Fruit fly (Drosophila melanogaster) whole organism, embryonic: ENCODE data around the gene CG3040.

Experiments
- Atf3 ChIP-seq: fragments of 200-800 bp; sonication (Bioruptor generic); optimal IDR thresholded peaks from 3 replicates; lab custom pipeline; 2016; ENCODE audit warnings: missing biosample characterization, missing genetic modification characterization
- BEAF-32 ChIP-seq: fragments of 200-800 bp; sonication (Bioruptor generic); optimal IDR thresholded peaks from 3 replicates; lab custom pipeline; 2017; ENCODE audit warnings: missing biosample characterization, missing genetic modification characterization, mild to moderate bottlenecking, moderate library complexity, missing genetic modification reagents
- Bgb ChIP-seq: fragments of 200-800 bp; sonication (Bioruptor generic); IDR thresholded peaks from 2 replicates; pipeline ENCODE4 v1.3.6; 2022; ENCODE audit warnings: missing biosample characterization, missing genetic modification characterization; ENCODE audit not compliant: partially characterized antibody
- CG10209 ChIP-seq: fragments of 200-800 bp; sonication (Bioruptor generic); optimal IDR thresholded peaks from 3 replicates; lab custom pipeline; 2017; ENCODE audit warnings: missing biosample characterization, mild to moderate bottlenecking, missing genetic modification characterization, missing genetic modification reagents
- CG11456 ChIP-seq: fragments of 200-800 bp; sonication (Bioruptor generic); IDR thresholded peaks from 3 replicates; pipeline ENCODE4 v1.3.6; 2022; ENCODE audit warnings: missing biosample characterization, missing genetic modification characterization
- CG12942 ChIP-seq: fragments of 200-800 bp; sonication (Bioruptor generic); optimal IDR thresholded peaks from 3 replicates; lab custom pipeline; 2016; ENCODE audit warnings: missing biosample characterization, missing genetic modification characterization
- CG14050 ChIP-seq: fragments of 200-800 bp; sonication (Bioruptor generic); IDR thresholded peaks from 3 replicates; pipeline ENCODE4 v1.3.6; 2022; ENCODE audit warnings: missing biosample characterization, missing genetic modification characterization
- CG14710 ChIP-seq: fragments of 200-800 bp; sonication (Bioruptor generic); optimal IDR thresholded peaks from 3 replicates; lab custom pipeline; 2019; ENCODE audit warnings: missing biosample characterization, mild to moderate bottlenecking, missing genetic modification characterization, moderate library complexity
- CG16863 ChIP-seq: fragments of 200-800 bp; sonication (Bioruptor generic); optimal IDR thresholded peaks from 3 replicates; lab custom pipeline; 2016; ENCODE audit warnings: missing biosample characterization, missing genetic modification characterization
- CG17568 ChIP-seq: fragments of 200-800 bp; sonication (Bioruptor generic); optimal IDR thresholded peaks from 2 replicates; lab custom pipeline; 2018; ENCODE audit warnings: missing biosample characterization, mild to moderate bottlenecking, missing genetic modification characterization, moderate library complexity
- CG2120 ChIP-seq: fragments of 200-800 bp; sonication (Bioruptor generic); optimal IDR thresholded peaks from 3 replicates; lab custom pipeline; 2016; ENCODE audit warnings: missing biosample characterization, missing genetic modification characterization
- CG2129 ChIP-seq: fragments of 200-800 bp; sonication (Bioruptor generic); IDR thresholded peaks from 2 replicates; pipeline ENCODE4 v1.3.6; 2022; ENCODE audit warnings: missing biosample characterization, missing genetic modification characterization; ENCODE audit not compliant: partially characterized antibody
- CG2889 ChIP-seq: fragments of 200-800 bp; sonication (Bioruptor generic); IDR thresholded peaks from 3 replicates; pipeline ENCODE4 v1.3.6; 2022; ENCODE audit warnings: missing biosample characterization, missing genetic modification characterization
- CG3065 ChIP-seq: fragments of 200-800 bp; sonication (Bioruptor generic); optimal IDR thresholded peaks from 2 replicates; lab custom pipeline; 2016; ENCODE audit warnings: missing biosample characterization, missing genetic modification characterization
- CG31365 ChIP-seq: fragments of 200-800 bp; sonication (Bioruptor generic); optimal IDR thresholded peaks from 2 replicates; lab custom pipeline; 2018; ENCODE audit warnings: missing biosample characterization, mild to moderate bottlenecking, missing genetic modification characterization
- CG42726 ChIP-seq: fragments of 200-800 bp; sonication (Bioruptor generic); IDR thresholded peaks from 2 replicates; pipeline ENCODE4 v1.3.6; 2022; ENCODE audit warnings: missing biosample characterization, missing genetic modification characterization; ENCODE audit not compliant: partially characterized antibody
- CG4854 ChIP-seq: fragments of 200-800 bp; sonication (Bioruptor generic); optimal IDR thresholded peaks from 2 replicates; lab custom pipeline; 2016; ENCODE audit warnings: missing biosample characterization, missing genetic modification characterization, inconsistent platforms
- CG6254 ChIP-seq: fragments of 200-800 bp; sonication (Bioruptor generic); optimal IDR thresholded peaks from 3 replicates; lab custom pipeline; 2017; ENCODE audit warnings: mild to moderate bottlenecking, missing biosample characterization, missing genetic modification reagents, missing genetic modification characterization
- CG6765 ChIP-seq: fragments of 200-800 bp; sonication (Bioruptor generic); optimal IDR thresholded peaks from 3 replicates; lab custom pipeline; 2017; ENCODE audit warnings: missing biosample characterization, mild to moderate bottlenecking, missing genetic modification characterization
- CG6791 ChIP-seq: fragments of 200-800 bp; sonication (Bioruptor generic); IDR thresholded peaks from 3 replicates; pipeline ENCODE4 v1.3.6; 2022; ENCODE audit warnings: missing biosample characterization, missing genetic modification characterization; ENCODE audit not compliant: partially characterized antibody
- CG8089 ChIP-seq: fragments of 200-800 bp; sonication (Bioruptor generic); optimal IDR thresholded peaks from 3 replicates; lab custom pipeline; 2016; ENCODE audit warnings: missing biosample characterization, missing genetic modification characterization
- Camta ChIP-seq: fragments of 200-800 bp; sonication (Bioruptor generic); optimal IDR thresholded peaks from 2 replicates; lab custom pipeline; 2016; ENCODE audit warnings: missing biosample characterization, missing genetic modification characterization
- CoRest ChIP-seq: fragments of 200-800 bp; sonication (Bioruptor generic); optimal IDR thresholded peaks from 3 replicates; lab custom pipeline; 2018; ENCODE audit warnings: missing biosample characterization, mild to moderate bottlenecking, missing genetic modification characterization, moderate library complexity
- Dbx ChIP-seq: fragments of 200-800 bp; sonication (Bioruptor generic); IDR thresholded peaks from 3 replicates; pipeline ENCODE4 v1.3.6; 2022; ENCODE audit warnings: missing biosample characterization, missing genetic modification characterization
- Drgx ChIP-seq: fragments of 200-800 bp; sonication (Bioruptor generic); IDR thresholded peaks from 2 replicates; pipeline ENCODE4 v1.3.6; 2022; ENCODE audit warnings: missing biosample characterization, missing genetic modification characterization
- E2f1 ChIP-seq: fragments of 200-800 bp; sonication (Bioruptor generic); IDR thresholded peaks from 2 replicates; pipeline ENCODE4 v1.3.6; 2022; ENCODE audit warnings: missing biosample characterization, missing genetic modification characterization
- Hr39 ChIP-seq: fragments of >200 bp; optimal IDR thresholded peaks from 2 replicates; lab custom pipeline; 2017
- Jarid2 ChIP-seq: fragments of 200-800 bp; sonication (Bioruptor generic); optimal IDR thresholded peaks from 3 replicates; lab custom pipeline; 2017; ENCODE audit warnings: mild to moderate bottlenecking, missing biosample characterization, missing genetic modification reagents, missing genetic modification characterization
- Lpt ChIP-seq: fragments of >200 bp; optimal IDR thresholded peaks from 2 replicates; lab custom pipeline; 2018; ENCODE audit warnings: missing biosample characterization, missing genetic modification characterization
- Sry-β ChIP-seq: fragments of 200-800 bp; sonication (Bioruptor generic); optimal IDR thresholded peaks from 2 replicates; lab custom pipeline; 2018; ENCODE audit warnings: missing biosample characterization, mild to moderate bottlenecking, missing genetic modification characterization, moderate library complexity
- Stat92E ChIP-seq, 3 experiments: fragments of >200 bp in 2 of 3; fragments of 200-800 bp in 1 of 3; sonication (Bioruptor generic) in 1 of 3; optimal IDR thresholded peaks; 2 replicates each; lab custom pipeline; 2017 to 2019; ENCODE audit warnings: missing biosample characterization in 3 of 3, missing genetic modification characterization in 3 of 3, mild to moderate bottlenecking in 1 of 3, moderate library complexity in 1 of 3
- Tbp ChIP-seq: fragments of >200 bp; optimal IDR thresholded peaks from 2 replicates; lab custom pipeline; 2018; ENCODE audit warnings: missing biosample characterization, missing genetic modification characterization
- Xrp1 ChIP-seq: fragments of 200-800 bp; sonication (Bioruptor generic); IDR thresholded peaks from 2 replicates; pipeline ENCODE4 v1.3.6; 2022; ENCODE audit warnings: missing biosample characterization, missing genetic modification characterization
- az2 ChIP-seq: fragments of 200-800 bp; sonication (Bioruptor generic); optimal IDR thresholded peaks from 3 replicates; lab custom pipeline; 2016; ENCODE audit warnings: missing biosample characterization, missing genetic modification characterization
- bab2 ChIP-seq: fragments of 200-800 bp; sonication (Bioruptor generic); optimal IDR thresholded peaks from 2 replicates; lab custom pipeline; 2016; ENCODE audit warnings: missing biosample characterization, missing genetic modification characterization
- fd96Cb ChIP-seq: fragments of 200-800 bp; sonication (Bioruptor generic); optimal IDR thresholded peaks from 2 replicates; lab custom pipeline; 2018; ENCODE audit warnings: missing biosample characterization, mild to moderate bottlenecking, missing genetic modification characterization, moderate library complexity
- fru ChIP-seq: fragments of >200 bp; optimal IDR thresholded peaks from 2 replicates; lab custom pipeline; 2017
- ind ChIP-seq: fragments of 200-800 bp; sonication (Bioruptor generic); optimal IDR thresholded peaks from 3 replicates; lab custom pipeline; 2016; ENCODE audit warnings: missing biosample characterization, missing genetic modification characterization
- jing ChIP-seq: fragments of 200-800 bp; sonication (Bioruptor generic); optimal IDR thresholded peaks from 2 replicates; lab custom pipeline; 2018; ENCODE audit warnings: missing biosample characterization, mild to moderate bottlenecking, missing genetic modification characterization
- nom ChIP-seq: fragments of 200-800 bp; sonication (Bioruptor generic); optimal IDR thresholded peaks from 2 replicates; lab custom pipeline; 2017; ENCODE audit warnings: missing biosample characterization, missing genetic modification characterization, mild to moderate bottlenecking, moderate library complexity, missing genetic modification reagents
- pfk ChIP-seq: fragments of 200-800 bp; sonication (Bioruptor generic); optimal IDR thresholded peaks from 2 replicates; lab custom pipeline; 2018; ENCODE audit warnings: missing biosample characterization, mild to moderate bottlenecking, missing genetic modification characterization, moderate library complexity
- pita ChIP-seq: fragments of 200-800 bp; sonication (Bioruptor generic); optimal IDR thresholded peaks from 2 replicates; lab custom pipeline; 2017; ENCODE audit warnings: missing biosample characterization, mild to moderate bottlenecking, missing genetic modification characterization
- pum ChIP-seq: fragments of 200-800 bp; sonication (Bioruptor generic); optimal IDR thresholded peaks from 2 replicates; lab custom pipeline; 2016; ENCODE audit warnings: missing biosample characterization, missing genetic modification characterization
- ranshi ChIP-seq: fragments of 200-800 bp; sonication (Bioruptor generic); IDR thresholded peaks from 2 replicates; pipeline ENCODE4 v1.3.6; 2022; ENCODE audit warnings: missing biosample characterization, missing genetic modification characterization
- ro ChIP-seq: fragments of 200-800 bp; sonication (Bioruptor generic); IDR thresholded peaks from 2 replicates; pipeline ENCODE4 v1.3.6; 2022; ENCODE audit warnings: missing biosample characterization, missing genetic modification characterization
- sisA ChIP-seq: fragments of 200-800 bp; sonication (Bioruptor generic); IDR thresholded peaks from 2 replicates; pipeline ENCODE4 v1.3.6; 2022; ENCODE audit warnings: missing biosample characterization, missing genetic modification characterization
- slp2 ChIP-seq: fragments of 200-800 bp; sonication (Bioruptor generic); optimal IDR thresholded peaks from 2 replicates; lab custom pipeline; 2016; ENCODE audit warnings: missing biosample characterization, missing genetic modification characterization
- so ChIP-seq: fragments of 200-800 bp; sonication (Bioruptor generic); IDR thresholded peaks from 3 replicates; pipeline ENCODE4 v1.3.6; 2022; ENCODE audit warnings: missing biosample characterization, missing genetic modification characterization
- ttk ChIP-seq: fragments of 200-800 bp; sonication (Bioruptor generic); IDR thresholded peaks from 2 replicates; pipeline ENCODE4 v2.1.2; 2022; ENCODE audit warnings: missing biosample characterization, missing genetic modification characterization
- unc-4 ChIP-seq: fragments of 200-800 bp; sonication (Bioruptor generic); IDR thresholded peaks from 2 replicates; pipeline ENCODE4 v1.3.6; 2022; ENCODE audit warnings: missing biosample characterization, missing genetic modification characterization; ENCODE audit not compliant: partially characterized antibody
- zen ChIP-seq: fragments of 200-800 bp; sonication (Bioruptor generic); optimal IDR thresholded peaks from 3 replicates; lab custom pipeline; 2018; ENCODE audit warnings: missing biosample characterization, mild to moderate bottlenecking, missing genetic modification characterization, moderate library complexity

CG3040 gene

DNA sequence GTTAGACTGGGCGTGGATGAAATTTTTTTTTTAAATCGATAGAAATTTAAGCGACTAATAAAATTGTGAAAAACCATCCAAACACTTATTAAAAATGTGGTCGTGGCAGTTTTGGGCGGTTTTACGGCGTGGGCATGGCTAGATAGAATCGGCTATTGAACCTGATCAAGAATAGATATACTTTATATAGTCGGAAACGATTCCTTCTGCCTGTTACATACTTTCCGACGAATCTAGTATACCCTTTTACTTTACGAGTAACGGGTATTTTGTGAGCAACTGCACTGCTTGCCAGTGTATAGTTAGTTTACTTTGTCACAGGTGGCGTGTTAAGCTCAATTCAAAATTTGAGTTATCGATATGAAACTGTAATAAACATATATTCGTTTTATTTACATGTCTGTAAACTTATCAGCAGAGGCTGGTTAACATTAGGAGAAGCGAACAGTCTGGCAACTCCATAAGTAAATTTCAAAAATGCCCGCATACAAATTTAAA lies 41.8 kb upstream of the CG3040 start (continued):
- TF ChIP-seq unc-4 (GFP tag; lab: Robert Waterston, UW), result peak; percentile 71
- TF ChIP-seq Tbp (GFP tag; lab: Kevin White, UChicago), result no peak
- peak; percentile 31 for TF ChIP-seq CG16863 (GFP tag; lab: Kevin White, UChicago)
- TF ChIP-seq fru (lab: Kevin White, UChicago), result no peak
- TF ChIP-seq CG12942, result no peak
- peak; percentile 62 for TF ChIP-seq Camta (GFP tag; lab: Kevin White, UChicago)
- no peak for TF ChIP-seq ttk (GFP tag; lab: Robert Waterston, UW)
- TF ChIP-seq pfk (GFP tag; lab: Kevin White, UChicago), result no peak
- TF ChIP-seq CG10209 (GFP tag; lab: Kevin White, UChicago), result peak; percentile 14
- peak; percentile 67; the same call in 1 of the 2 replicates for TF ChIP-seq CG42726 (GFP tag; lab: Robert Waterston, UW)
- no peak for TF ChIP-seq fd96Cb (tag; lab: Kevin White, UChicago)
- TF ChIP-seq CG2120 (GFP tag; lab: Kevin White, UChicago), result peak; percentile 68
- TF ChIP-seq CG4854 (GFP tag; lab: Kevin White, UChicago), result no peak
- TF ChIP-seq jing (GFP tag; lab: Kevin White, UChicago), result no peak
- TF ChIP-seq bab2 (GFP tag; lab: Kevin White, UChicago), result peak; percentile 67
- TF ChIP-seq zen (tag; lab: Kevin White, UChicago), result no peak
- peak; percentile 69 for TF ChIP-seq CG6791 (GFP tag; lab: Robert Waterston, UW)
- peak; percentile 46 for TF ChIP-seq CoRest (tag; lab: Kevin White, UChicago)
- no peak for TF ChIP-seq Atf3 (GFP tag; lab: Kevin White, UChicago)
- TF ChIP-seq pum (GFP tag; lab: Kevin White, UChicago), result peak; percentile 73
- no peak for TF ChIP-seq CG2889
- TF ChIP-seq CG6765 (GFP tag; lab: Kevin White, UChicago), result peak; percentile 11
- TF ChIP-seq pita, result peak; percentile 18
- TF ChIP-seq CG2129, result 0 out of 2 replicates have a peak, but pooled peaks have one; percentile 23
- TF ChIP-seq E2f1 (GFP tag; lab: Robert Waterston, UW), result peak; percentile 15; the same call in 1 of the 2 replicates
- no peak for TF ChIP-seq Jarid2
- TF ChIP-seq ind (GFP tag; lab: Kevin White, UChicago), result no peak
- TF ChIP-seq Stat92E (GFP tag; optimal IDR thresholded peaks at IDR 0.05; lab: Kevin White, UChicago), result no peak
- no peak for TF ChIP-seq Sry-β (GFP tag; lab: Kevin White, UChicago)
- TF ChIP-seq Lpt (GFP tag; lab: Kevin White, UChicago), result no peak
- peak; percentile 46 for TF ChIP-seq CG14710 (tag; lab: Kevin White, UChicago)
- TF ChIP-seq CG17568 (GFP tag; lab: Kevin White, UChicago), result no peak
- TF ChIP-seq ranshi (GFP tag; lab: Robert Waterston, UW), result peak; percentile 31; the same call in 1 of the 2 replicates
- peak; percentile 36; the same call in 1 of the 3 replicates for TF ChIP-seq so (GFP tag; lab: Robert Waterston, UW)
- peak; percentile 28; the same call in 2 of the 3 replicates for TF ChIP-seq CG14050 (GFP tag; lab: Robert Waterston, UW)
- no peak for TF ChIP-seq CG6254 (GFP tag; lab: Kevin White, UChicago)
- TF ChIP-seq BEAF-32 (GFP tag; lab: Kevin White, UChicago), result peak; percentile 73
- TF ChIP-seq CG11456 (GFP tag; lab: Robert Waterston, UW), result peak; percentile 68; the same call in 2 of the 3 replicates
- peak; percentile 46 for TF ChIP-seq az2 (GFP tag; lab: Kevin White, UChicago)
- TF ChIP-seq Bgb (GFP tag; lab: Robert Waterston, UW), result peak; percentile 85
- TF ChIP-seq CG3065, result no peak
- peak; percentile 55 for TF ChIP-seq Xrp1 (GFP tag; lab: Robert Waterston, UW)
- peak; percentile 32; the same call in 1 of the 2 replicates for TF ChIP-seq sisA (GFP tag; lab: Robert Waterston, UW)
- TF ChIP-seq Hr39 (lab: Kevin White, UChicago), result no peak
- TF ChIP-seq slp2 (GFP tag; lab: Kevin White, UChicago), result no peak
- TF ChIP-seq nom, result no peak
- TF ChIP-seq Drgx (GFP tag; lab: Robert Waterston, UW), result peak; percentile 40
- TF ChIP-seq ro (GFP tag; lab: Robert Waterston, UW), result no peak
- no peak for TF ChIP-seq CG8089 (GFP tag; lab: Kevin White, UChicago)
- TF ChIP-seq CG31365 (tag; lab: Kevin White, UChicago), result peak; percentile 98
- TF ChIP-seq Dbx (GFP tag; lab: Robert Waterston, UW), result peak; percentile 57; the same call in 1 of the 3 replicates
